Worm (Caenorhabditis elegans) whole organism, young adult: ENCODE measurements around the gene F16G10.3.

Experiments used
- B0035.1 ChIP-seq: sonication (generic microtip); optimal IDR thresholded peaks from 2 replicates; lab custom pipeline; 2016; ENCODE audit warnings: missing genetic modification characterization, mild to moderate bottlenecking, missing compliant biosample characterization, missing genotype, missing genetic modification reagents
- D2030.7 ChIP-seq: fragments of 200-800 bp; sonication (Bioruptor generic); IDR thresholded peaks from 2 replicates; pipeline ENCODE4 v1.3.6; 2022; ENCODE audit warnings: missing genetic modification reagents, missing genetic modification characterization, missing compliant biosample characterization
- F10E7.11 ChIP-seq: sonication (generic microtip); optimal IDR thresholded peaks from 2 replicates; lab custom pipeline; 2017; ENCODE audit warnings: mild to moderate bottlenecking, missing genetic modification characterization, moderate library complexity, missing compliant biosample characterization
- F33H1.4 ChIP-seq: fragments of 200-800 bp; sonication (Bioruptor generic); IDR thresholded peaks from 2 replicates; pipeline ENCODE4 v1.3.6; 2022; ENCODE audit warnings: missing genetic modification reagents, missing genetic modification characterization, missing compliant biosample characterization
- F37B4.10 ChIP-seq: fragments of 200-800 bp; sonication (Bioruptor generic); IDR thresholded peaks from 2 replicates; pipeline ENCODE4 v1.3.6; 2022; ENCODE audit warnings: missing genetic modification characterization, missing compliant biosample characterization
- F49E8.2 ChIP-seq: sonication (generic microtip); optimal IDR thresholded peaks from 3 replicates; lab custom pipeline; 2017; ENCODE audit warnings: missing genetic modification characterization, mild to moderate bottlenecking, missing compliant biosample characterization, antibody characterized with exemption, moderate library complexity; ENCODE audit not compliant: insufficient read depth
- K11D2.4 ChIP-seq: fragments of 200-800 bp; sonication (Bioruptor generic); IDR thresholded peaks from 2 replicates; pipeline ENCODE4 v1.3.6; 2022; ENCODE audit warnings: missing genetic modification reagents, missing genetic modification characterization, missing compliant biosample characterization
- K12H6.12 ChIP-seq: fragments of 200-800 bp; sonication (Bioruptor generic); optimal IDR thresholded peaks from 2 replicates; lab custom pipeline; 2018; ENCODE audit warnings: mild to moderate bottlenecking, missing genetic modification characterization, missing compliant biosample characterization
- Y53G8AR.9 ChIP-seq: fragments of 200-800 bp; sonication (Bioruptor generic); conservative IDR thresholded peaks from 2 replicates; pipeline ENCODE4 v1.3.6; 2022; ENCODE audit warnings: missing genetic modification reagents, missing genetic modification characterization, missing compliant biosample characterization
- Y95B8A.8 ChIP-seq: fragments of 200-800 bp; sonication (Bioruptor generic); IDR thresholded peaks from 2 replicates; pipeline ENCODE4 v1.3.6; 2022; ENCODE audit warnings: missing genetic modification reagents, missing genetic modification characterization, missing compliant biosample characterization
- atf-7 ChIP-seq: sonication (generic microtip); optimal IDR thresholded peaks from 2 replicates; lab custom pipeline; 2017; ENCODE audit warnings: mild to moderate bottlenecking, missing genetic modification characterization, missing compliant biosample characterization
- attf-3 ChIP-seq: fragments of 200-800 bp; sonication (Bioruptor generic); conservative IDR thresholded peaks from 2 replicates; pipeline ENCODE4 v1.3.6; 2022; ENCODE audit warnings: missing genetic modification reagents, missing genetic modification characterization, missing compliant biosample characterization
- cebp-1 ChIP-seq, 2 experiments: fragments of 200-800 bp in 1 of 2; sonication (Bioruptor generic) in 1 of 2; sonication (generic microtip) in 1 of 2; IDR thresholded peaks in 1 of 2; optimal IDR thresholded peaks in 1 of 2; 2 replicates each; pipeline versions ENCODE4 v1.3.6 to Lab custom; 2017 to 2022; ENCODE audit warnings: missing compliant biosample characterization in 2 of 2, missing genetic modification characterization in 2 of 2, mild to moderate bottlenecking in 1 of 2, missing genetic modification reagents in 1 of 2, moderate library complexity in 1 of 2
- ceh-58 ChIP-seq: fragments of 200-800 bp; sonication (Bioruptor generic); IDR thresholded peaks from 2 replicates; pipeline ENCODE4 v1.3.6; 2022; ENCODE audit warnings: missing genetic modification characterization, missing compliant biosample characterization
- chd-7 ChIP-seq: sonication (generic microtip); optimal IDR thresholded peaks from 2 replicates; lab custom pipeline; 2016; ENCODE audit warnings: mild to moderate bottlenecking, missing genetic modification characterization, moderate library complexity, missing compliant biosample characterization
- die-1 ChIP-seq: sonication (generic microtip); optimal IDR thresholded peaks from 2 replicates; lab custom pipeline; 2016; ENCODE audit warnings: missing genotype, mild to moderate bottlenecking, missing genetic modification characterization, missing compliant biosample characterization
- egl-18 ChIP-seq: fragments of 200-800 bp; sonication (Bioruptor generic); IDR thresholded peaks from 2 replicates; pipeline ENCODE4 v1.3.6; 2022; ENCODE audit warnings: missing genetic modification reagents, missing genetic modification characterization, missing compliant biosample characterization
- hlh-12 ChIP-seq: sonication (generic microtip); optimal IDR thresholded peaks from 2 replicates; lab custom pipeline; 2016; ENCODE audit warnings: missing genetic modification characterization, missing compliant biosample characterization
- hlh-26 ChIP-seq: fragments of 200-800 bp; sonication (Bioruptor generic); conservative IDR thresholded peaks from 2 replicates; pipeline ENCODE4 v1.3.6; 2022; ENCODE audit warnings: missing genetic modification reagents, missing genetic modification characterization, missing compliant biosample characterization
- hrde-1 ChIP-seq: sonication (generic microtip); optimal IDR thresholded peaks from 2 replicates; lab custom pipeline; 2016; ENCODE audit warnings: missing genetic modification characterization, mild to moderate bottlenecking, missing compliant biosample characterization, moderate library complexity, missing genotype, missing genetic modification reagents, borderline replicate concordance
- lin-40 ChIP-seq: sonication (generic microtip); optimal IDR thresholded peaks from 2 replicates; lab custom pipeline; 2016; ENCODE audit warnings: missing genetic modification characterization, mild to moderate bottlenecking, missing compliant biosample characterization, missing genotype, missing genetic modification reagents
- lin-54 ChIP-seq: fragments of 200-800 bp; sonication (Bioruptor generic); optimal IDR thresholded peaks from 2 replicates; lab custom pipeline; 2018; ENCODE audit warnings: mild to moderate bottlenecking, missing genetic modification characterization, missing compliant biosample characterization
- lir-1 ChIP-seq: fragments of 200-800 bp; sonication (Bioruptor generic); conservative IDR thresholded peaks from 2 replicates; pipeline ENCODE4 v1.3.6; 2022; ENCODE audit warnings: missing genetic modification reagents, missing genetic modification characterization, missing compliant biosample characterization
- madf-10 ChIP-seq: sonication (generic microtip); optimal IDR thresholded peaks from 2 replicates; lab custom pipeline; 2016; ENCODE audit warnings: mild to moderate bottlenecking, missing genetic modification characterization, missing compliant biosample characterization
- madf-6 ChIP-seq: fragments of 200-800 bp; sonication (Bioruptor generic); IDR thresholded peaks from 2 replicates; pipeline ENCODE4 v1.3.6; 2022; ENCODE audit warnings: missing genetic modification reagents, missing genetic modification characterization, missing compliant biosample characterization
- mcd-1 ChIP-seq: fragments of 200-800 bp; sonication (Bioruptor generic); IDR thresholded peaks from 2 replicates; pipeline ENCODE4 v1.3.6; 2022; ENCODE audit warnings: missing genetic modification reagents, missing genetic modification characterization, missing compliant biosample characterization
- mxl-1 ChIP-seq: sonication (generic microtip); optimal IDR thresholded peaks from 2 replicates; lab custom pipeline; 2016; ENCODE audit warnings: missing genetic modification characterization, missing compliant biosample characterization
- nfya-1 ChIP-seq: sonication (generic microtip); optimal IDR thresholded peaks from 2 replicates; lab custom pipeline; 2017; ENCODE audit warnings: antibody characterized with exemption, missing compliant biosample characterization, missing genetic modification characterization, borderline replicate concordance; ENCODE audit not compliant: insufficient read depth
- nfya-2 ChIP-seq: fragments of 200-800 bp; sonication (Bioruptor generic); IDR thresholded peaks from 2 replicates; pipeline ENCODE4 v1.3.6; 2022; ENCODE audit warnings: missing genetic modification reagents, missing genetic modification characterization, missing compliant biosample characterization
- nfyb-1 ChIP-seq: fragments of 200-800 bp; sonication (Bioruptor generic); IDR thresholded peaks from 2 replicates; pipeline ENCODE4 v1.3.6; 2022; ENCODE audit warnings: missing genetic modification reagents, missing genetic modification characterization, missing compliant biosample characterization
- nhr-80 ChIP-seq: sonication (generic microtip); optimal IDR thresholded peaks from 2 replicates; lab custom pipeline; 2016; ENCODE audit warnings: missing genetic modification characterization, missing compliant biosample characterization
- pbrm-1 ChIP-seq: fragments of 200-800 bp; sonication (Bioruptor generic); IDR thresholded peaks from 2 replicates; pipeline ENCODE4 v1.3.6; 2022; ENCODE audit warnings: missing genetic modification reagents, missing genetic modification characterization, missing compliant biosample characterization
- rcor-1 ChIP-seq: fragments of 200-800 bp; sonication (Bioruptor generic); IDR thresholded peaks from 2 replicates; pipeline ENCODE4 v1.3.6; 2022; ENCODE audit warnings: missing genetic modification reagents, missing genetic modification characterization, missing compliant biosample characterization
- rpc-1 ChIP-seq, 2 experiments: fragments of 150-350 bp in 1 of 2; sonication (generic microtip) in 1 of 2; optimal IDR thresholded peaks; 2 replicates each; lab custom pipeline; 2014 to 2018; ENCODE audit warnings: missing biosample characterization in 1 of 2, missing genetic modification characterization in 1 of 2, missing genetic modification reagents in 1 of 2, missing genotype in 1 of 2
- snpc-1.1 ChIP-seq: sonication (generic microtip); optimal IDR thresholded peaks from 2 replicates; lab custom pipeline; 2017; ENCODE audit warnings: missing genetic modification characterization, mild to moderate bottlenecking, missing compliant biosample characterization, antibody characterized with exemption, moderate library complexity, missing genotype, missing genetic modification reagents; ENCODE audit not compliant: insufficient read depth
- snpc-3.4 ChIP-seq: sonication (generic microtip); optimal IDR thresholded peaks from 2 replicates; lab custom pipeline; 2017; ENCODE audit warnings: missing genetic modification characterization, mild to moderate bottlenecking, missing compliant biosample characterization, antibody characterized with exemption, moderate library complexity, missing genotype, missing genetic modification reagents
- somi-1 ChIP-seq: fragments of 200-800 bp; sonication (Bioruptor generic); optimal IDR thresholded peaks from 2 replicates; lab custom pipeline; 2018; ENCODE audit warnings: mild to moderate bottlenecking, missing genetic modification characterization, missing compliant biosample characterization
- sptf-2 ChIP-seq: fragments of 200-800 bp; sonication (Bioruptor generic); optimal IDR thresholded peaks from 2 replicates; lab custom pipeline; 2018; ENCODE audit warnings: mild to moderate bottlenecking, missing genetic modification characterization, missing compliant biosample characterization
- tlf-1 ChIP-seq: fragments of 200-800 bp; sonication (Bioruptor generic); optimal IDR thresholded peaks from 2 replicates; lab custom pipeline; 2018; ENCODE audit warnings: mild to moderate bottlenecking, missing genetic modification characterization, missing compliant biosample characterization
- ztf-28 ChIP-seq: fragments of 200-800 bp; sonication (Bioruptor generic); IDR thresholded peaks from 2 replicates; pipeline ENCODE4 v1.3.6; 2022; ENCODE audit warnings: missing genetic modification reagents, missing genetic modification characterization, missing compliant biosample characterization

The F16G10.3 gene

DNA sequence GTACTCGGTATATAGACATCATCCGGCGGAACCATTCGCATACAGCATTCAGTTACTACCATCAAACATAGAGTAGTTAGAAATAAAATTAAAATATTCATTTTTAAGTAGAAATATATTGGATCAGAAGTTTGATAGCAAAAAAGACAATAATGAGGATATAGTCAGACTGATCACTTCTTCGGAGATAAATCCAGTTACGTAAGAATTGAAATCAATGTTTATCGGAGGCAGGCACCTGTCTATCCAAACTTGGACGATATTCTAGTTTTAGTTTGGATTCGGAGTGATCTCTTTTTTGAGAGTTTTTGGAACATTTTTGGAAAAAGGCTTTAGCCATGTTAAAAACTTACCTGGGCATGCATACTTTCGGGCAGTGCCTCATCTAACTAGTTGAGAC is 11.1 kb downstream of the F16G10.3 start, which contains the start of gene F16G10.8:
Gene F16G10.8 (minus strand): TSS at position 101 of the 400 bp plus-strand sequence.
- TF ChIP-seq sptf-2 (no peak), nfya-2 (no peak), madf-10 (tag; lab: Kevin White, UChicago) (no peak), nfyb-1 (GFP tag; lab: Robert Waterston, UW) (no peak), F37B4.10 (GFP tag; lab: Robert Waterston, UW) (no peak), snpc-3.4 (tag; lab: Kevin White, UChicago) (no peak), tlf-1 (GFP tag; lab: Kevin White, UChicago) (no peak), attf-3 (GFP tag; lab: Robert Waterston, UW) (no peak), die-1 (tag; lab: Kevin White, UChicago) (no peak), hlh-12 (tag; lab: Kevin White, UChicago) (no peak), D2030.7 (no peak), K12H6.12 (no peak), K11D2.4 (GFP tag; lab: Robert Waterston, UW) (no peak), mxl-1 (tag; lab: Kevin White, UChicago) (no peak), Y53G8AR.9 (GFP tag; lab: Robert Waterston, UW) (no peak), rcor-1 (GFP tag; lab: Robert Waterston, UW) (no peak), Y95B8A.8 (no peak), madf-6 (GFP tag; lab: Robert Waterston, UW) (no peak)

DNA sequence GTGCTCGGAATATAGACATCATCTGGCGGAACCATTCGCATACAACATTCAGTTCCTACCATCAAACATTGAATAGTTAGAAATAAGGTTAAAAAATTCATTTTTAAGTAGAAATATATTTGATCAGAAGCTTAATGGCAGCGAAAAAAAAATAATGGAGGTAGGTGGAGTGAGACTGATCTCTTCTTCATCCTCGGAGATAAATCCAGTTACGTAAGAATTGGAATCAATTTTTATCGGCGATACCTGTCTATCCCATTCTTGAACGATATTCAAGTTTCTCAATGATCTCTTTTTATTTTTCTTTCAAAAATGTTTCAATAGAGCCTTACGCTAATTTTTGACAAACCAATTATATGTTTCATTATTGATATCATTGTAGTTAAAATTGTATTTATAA is 13.3 kb downstream of the F16G10.3 start, which contains the start of gene F16G10.9:
Gene F16G10.9 (minus strand): TSS at position 101 of the 400 bp plus-strand sequence.
- TF ChIP-seq pbrm-1 (GFP tag; lab: Robert Waterston, UW) (no peak), lin-54 (GFP tag; lab: Kevin White, UChicago) (no peak), F49E8.2 (no peak), F33H1.4 (GFP tag; lab: Robert Waterston, UW) (no peak), ztf-28 (GFP tag; lab: Robert Waterston, UW) (no peak), hrde-1 (tag; lab: Kevin White, UChicago) (no peak), F10E7.11 (tag; lab: Kevin White, UChicago) (no peak), madf-6 (GFP tag; lab: Robert Waterston, UW) (no peak), nfya-1 (no peak), hlh-26 (no peak), cebp-1 (GFP tag; IDR thresholded peaks at IDR 0.05; lab: Robert Waterston, UW) (no peak), cebp-1 (tag; optimal IDR thresholded peaks at IDR 0.05; lab: Kevin White, UChicago) (no peak), ceh-58 (GFP tag; lab: Robert Waterston, UW) (no peak), nhr-80 (tag; lab: Kevin White, UChicago) (no peak), mcd-1 (GFP tag; lab: Robert Waterston, UW) (no peak), K12H6.12 (no peak)

DNA sequence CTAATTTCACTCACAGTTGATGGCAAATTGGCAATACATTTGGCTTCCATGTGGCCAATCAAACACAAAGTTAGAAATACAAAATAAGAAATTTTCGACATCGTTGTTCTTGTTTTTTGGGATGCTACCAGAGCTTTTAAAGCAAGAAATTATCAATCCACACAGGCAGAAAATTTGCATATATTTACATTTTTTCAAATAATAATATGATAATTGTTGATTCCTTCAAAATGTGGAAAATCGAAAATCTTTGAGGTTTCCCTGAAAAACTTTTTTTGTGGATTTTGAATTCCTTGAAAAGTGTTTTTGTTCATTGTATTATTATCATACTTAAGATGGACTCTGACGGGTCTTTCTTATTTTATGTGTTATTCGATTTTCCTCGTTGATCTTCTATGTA is 18.7 kb downstream of the F16G10.3 start, which contains the start of gene F16G10.10:
Gene F16G10.10 (minus strand): TSS at position 101 of the 400 bp plus-strand sequence.
- TF ChIP-seq B0035.1 (tag; lab: Kevin White, UChicago): no peak
- TF ChIP-seq atf-7 (tag; lab: Kevin White, UChicago): no peak
- no peak for TF ChIP-seq F49E8.2
- no peak for TF ChIP-seq lir-1 (GFP tag; lab: Robert Waterston, UW)
- no peak for TF ChIP-seq somi-1 (GFP tag; lab: Kevin White, UChicago)
- TF ChIP-seq lin-40: no peak
- no peak for TF ChIP-seq Y95B8A.8
- no peak for TF ChIP-seq snpc-1.1 (tag; lab: Kevin White, UChicago)
- no peak for TF ChIP-seq rpc-1 (optimal IDR thresholded peaks at IDR 0.05; lab: Kevin White, UChicago)
- TF ChIP-seq rpc-1 (tag; optimal IDR thresholded peaks at IDR 0.05; lab: Kevin White, UChicago): no peak
- TF ChIP-seq chd-7: no peak
- TF ChIP-seq egl-18 (GFP tag; lab: Robert Waterston, UW): no peak
